Fruit fly (Drosophila melanogaster) whole organism, embryonic: ENCODE measurements around the gene Syt1.

ENCODE experiments used
- B-H1 ChIP-seq: fragments of 200-800 bp; sonication (Bioruptor generic); IDR thresholded peaks from 3 replicates; pipeline ENCODE4 v1.3.6; 2022; ENCODE audit warnings: missing biosample characterization, missing genetic modification characterization
- B-H2 ChIP-seq: fragments of 200-800 bp; sonication (Bioruptor generic); optimal IDR thresholded peaks from 2 replicates; lab custom pipeline; 2018; ENCODE audit warnings: missing biosample characterization, mild to moderate bottlenecking, missing genetic modification characterization
- BEAF-32 ChIP-seq: fragments of 200-800 bp; sonication (Bioruptor generic); optimal IDR thresholded peaks from 3 replicates; lab custom pipeline; 2017; ENCODE audit warnings: missing biosample characterization, missing genetic modification characterization, mild to moderate bottlenecking, moderate library complexity, missing genetic modification reagents
- Bdp1 ChIP-seq: fragments of 200-800 bp; sonication (Bioruptor generic); optimal IDR thresholded peaks from 3 replicates; lab custom pipeline; 2016; ENCODE audit warnings: missing biosample characterization, missing genetic modification characterization
- CG10267 ChIP-seq: fragments of 200-800 bp; sonication (Bioruptor generic); optimal IDR thresholded peaks from 2 replicates; lab custom pipeline; 2018; ENCODE audit warnings: missing biosample characterization, mild to moderate bottlenecking, missing genetic modification characterization, moderate library complexity
- CG11085 ChIP-seq: fragments of 200-800 bp; sonication (Bioruptor generic); IDR thresholded peaks from 2 replicates; pipeline ENCODE4 v1.3.6; 2022; ENCODE audit warnings: missing biosample characterization, missing genetic modification characterization
- CG12769 ChIP-seq: fragments of 200-800 bp; sonication (Bioruptor generic); optimal IDR thresholded peaks from 2 replicates; lab custom pipeline; 2019; ENCODE audit warnings: missing biosample characterization, mild to moderate bottlenecking, missing genetic modification characterization, moderate library complexity
- CG1647 ChIP-seq: fragments of 200-800 bp; sonication (Bioruptor generic); optimal IDR thresholded peaks from 3 replicates; lab custom pipeline; 2016; ENCODE audit warnings: missing biosample characterization, missing genetic modification characterization
- CG17568 ChIP-seq: fragments of 200-800 bp; sonication (Bioruptor generic); optimal IDR thresholded peaks from 2 replicates; lab custom pipeline; 2018; ENCODE audit warnings: missing biosample characterization, mild to moderate bottlenecking, missing genetic modification characterization, moderate library complexity
- CG1832 ChIP-seq: fragments of 200-800 bp; sonication (Bioruptor generic); optimal IDR thresholded peaks from 2 replicates; lab custom pipeline; 2017; ENCODE audit warnings: missing biosample characterization, mild to moderate bottlenecking, missing genetic modification characterization, inconsistent platforms
- CG2116 ChIP-seq: fragments of 200-800 bp; sonication (Bioruptor generic); optimal IDR thresholded peaks from 3 replicates; lab custom pipeline; 2018; ENCODE audit warnings: missing biosample characterization, mild to moderate bottlenecking, missing genetic modification characterization
- CG30403 ChIP-seq: fragments of 200-800 bp; sonication (Bioruptor generic); optimal IDR thresholded peaks from 3 replicates; lab custom pipeline; 2016; ENCODE audit warnings: missing biosample characterization, missing genetic modification characterization
- CG3065 ChIP-seq: fragments of 200-800 bp; sonication (Bioruptor generic); optimal IDR thresholded peaks from 2 replicates; lab custom pipeline; 2016; ENCODE audit warnings: missing biosample characterization, missing genetic modification characterization
- CG8478 ChIP-seq: fragments of >200 bp; optimal IDR thresholded peaks from 2 replicates; lab custom pipeline; 2018
- CG9727 ChIP-seq: fragments of 200-800 bp; sonication (Bioruptor generic); optimal IDR thresholded peaks from 3 replicates; lab custom pipeline; 2017; ENCODE audit warnings: missing biosample characterization, mild to moderate bottlenecking, missing genetic modification characterization
- CG9797 ChIP-seq: fragments of 200-800 bp; sonication (Bioruptor generic); optimal IDR thresholded peaks from 3 replicates; lab custom pipeline; 2018; ENCODE audit warnings: missing biosample characterization, mild to moderate bottlenecking, missing genetic modification characterization
- D ChIP-seq, 2 experiments: fragments of 200-800 bp in 1 of 2; fragments of >200 bp in 1 of 2; sonication (Bioruptor generic) in 1 of 2; optimal IDR thresholded peaks; 2 replicates in 1 of 2; 3 replicates in 1 of 2; lab custom pipeline; 2017; ENCODE audit warnings: mild to moderate bottlenecking in 1 of 2, missing biosample characterization in 1 of 2, missing genetic modification characterization in 1 of 2, missing genetic modification reagents in 1 of 2
- E2f1 ChIP-seq: fragments of 200-800 bp; sonication (Bioruptor generic); IDR thresholded peaks from 2 replicates; pipeline ENCODE4 v1.3.6; 2022; ENCODE audit warnings: missing biosample characterization, missing genetic modification characterization
- E2f2 ChIP-seq: fragments of 200-800 bp; sonication (Bioruptor generic); IDR thresholded peaks from 2 replicates; pipeline ENCODE4 v1.3.6; 2022; ENCODE audit warnings: missing biosample characterization, missing genetic modification characterization
- Elba2 ChIP-seq: fragments of 200-800 bp; sonication (Bioruptor generic); optimal IDR thresholded peaks from 3 replicates; lab custom pipeline; 2016; ENCODE audit warnings: missing biosample characterization, missing genetic modification characterization
- Ets97D ChIP-seq: fragments of 200-800 bp; sonication (Bioruptor generic); optimal IDR thresholded peaks from 3 replicates; lab custom pipeline; 2016; ENCODE audit warnings: missing biosample characterization, missing genetic modification characterization
- Hey ChIP-seq: fragments of 200-800 bp; sonication (Bioruptor generic); optimal IDR thresholded peaks from 3 replicates; lab custom pipeline; 2018; ENCODE audit warnings: missing biosample characterization, mild to moderate bottlenecking, missing genetic modification characterization
- Hmr ChIP-seq: fragments of 200-800 bp; sonication (Bioruptor generic); optimal IDR thresholded peaks from 3 replicates; lab custom pipeline; 2017; ENCODE audit warnings: mild to moderate bottlenecking, missing biosample characterization, missing genetic modification reagents, missing genetic modification characterization
- MTF-1 ChIP-seq: fragments of 200-800 bp; sonication (Bioruptor generic); optimal IDR thresholded peaks from 2 replicates; lab custom pipeline; 2018; ENCODE audit warnings: missing biosample characterization, mild to moderate bottlenecking, missing genetic modification characterization, borderline replicate concordance
- Max ChIP-seq: fragments of 200-800 bp; sonication (Bioruptor generic); optimal IDR thresholded peaks from 2 replicates; lab custom pipeline; 2016; ENCODE audit warnings: missing biosample characterization, mild to moderate bottlenecking, missing genetic modification characterization
- NC2α ChIP-seq: fragments of 200-800 bp; sonication (Bioruptor generic); optimal IDR thresholded peaks from 2 replicates; lab custom pipeline; 2016; ENCODE audit warnings: missing biosample characterization, missing genetic modification characterization
- Poxn ChIP-seq: fragments of 200-800 bp; sonication (Bioruptor generic); IDR thresholded peaks from 2 replicates; pipeline ENCODE4 v1.3.6; 2022; ENCODE audit warnings: missing biosample characterization, missing genetic modification characterization
- Side ChIP-seq: fragments of 200-800 bp; sonication (Bioruptor generic); optimal IDR thresholded peaks from 2 replicates; lab custom pipeline; 2016; ENCODE audit warnings: missing biosample characterization, missing genetic modification characterization
- abd-A ChIP-seq: fragments of 200-800 bp; sonication (Bioruptor generic); optimal IDR thresholded peaks from 3 replicates; lab custom pipeline; 2019; ENCODE audit warnings: missing biosample characterization, mild to moderate bottlenecking, missing genetic modification characterization, moderate library complexity
- aop ChIP-seq: fragments of 200-800 bp; sonication (Bioruptor generic); IDR thresholded peaks from 2 replicates; pipeline ENCODE4 v1.3.6; 2022; ENCODE audit warnings: missing biosample characterization, missing genetic modification characterization
- cad ChIP-seq: fragments of >200 bp; optimal IDR thresholded peaks from 2 replicates; lab custom pipeline; 2017; ENCODE audit warnings: missing biosample characterization, missing genetic modification characterization
- chif ChIP-seq, 2 experiments: fragments of 200-800 bp; sonication (Bioruptor generic); optimal IDR thresholded peaks; 3 replicates each; lab custom pipeline; 2016; ENCODE audit warnings: missing biosample characterization in 2 of 2, missing genetic modification characterization in 2 of 2
- disco-r ChIP-seq: fragments of 200-800 bp; sonication (Bioruptor generic); optimal IDR thresholded peaks from 2 replicates; lab custom pipeline; 2016; ENCODE audit warnings: missing biosample characterization, missing genetic modification characterization
- gcm ChIP-seq: fragments of 200-800 bp; sonication (Bioruptor generic); optimal IDR thresholded peaks from 2 replicates; lab custom pipeline; 2019; ENCODE audit warnings: missing biosample characterization, mild to moderate bottlenecking, missing genetic modification characterization, moderate library complexity
- gcm2 ChIP-seq: fragments of 200-800 bp; sonication (Bioruptor generic); optimal IDR thresholded peaks from 2 replicates; lab custom pipeline; 2016; ENCODE audit warnings: missing biosample characterization, missing genetic modification characterization
- gfzf ChIP-seq: fragments of 200-800 bp; sonication (Bioruptor generic); optimal IDR thresholded peaks from 2 replicates; lab custom pipeline; 2016; ENCODE audit warnings: missing biosample characterization, mild to moderate bottlenecking, missing genetic modification characterization, moderate library complexity
- gsb ChIP-seq: fragments of 200-800 bp; sonication (Bioruptor generic); IDR thresholded peaks from 2 replicates; pipeline ENCODE4 v1.3.6; 2022; ENCODE audit warnings: missing biosample characterization, missing genetic modification characterization
- ind ChIP-seq: fragments of 200-800 bp; sonication (Bioruptor generic); optimal IDR thresholded peaks from 3 replicates; lab custom pipeline; 2016; ENCODE audit warnings: missing biosample characterization, missing genetic modification characterization
- jing ChIP-seq: fragments of 200-800 bp; sonication (Bioruptor generic); optimal IDR thresholded peaks from 2 replicates; lab custom pipeline; 2018; ENCODE audit warnings: missing biosample characterization, mild to moderate bottlenecking, missing genetic modification characterization
- ken ChIP-seq: fragments of 200-800 bp; sonication (Bioruptor generic); IDR thresholded peaks from 3 replicates; pipeline ENCODE4 v1.3.6; 2022; ENCODE audit warnings: missing biosample characterization, missing genetic modification characterization
- pnt ChIP-seq: fragments of 200-800 bp; sonication (Bioruptor generic); optimal IDR thresholded peaks from 3 replicates; lab custom pipeline; 2016; ENCODE audit warnings: missing biosample characterization, missing genetic modification characterization
- row ChIP-seq: fragments of 200-800 bp; sonication (Bioruptor generic); IDR thresholded peaks from 3 replicates; pipeline ENCODE4 v1.3.6; 2022; ENCODE audit warnings: missing biosample characterization, missing genetic modification characterization
- run ChIP-seq: fragments of 200-800 bp; sonication (Bioruptor generic); optimal IDR thresholded peaks from 3 replicates; lab custom pipeline; 2018; ENCODE audit warnings: missing biosample characterization, mild to moderate bottlenecking, missing genetic modification characterization
- sens ChIP-seq: fragments of 200-800 bp; sonication (Bioruptor generic); peaks from one replicate; lab custom pipeline; 2016; ENCODE audit warnings: missing biosample characterization, missing genetic modification characterization
- sna ChIP-seq: fragments of 200-800 bp; sonication (Bioruptor generic); IDR thresholded peaks from 2 replicates; pipeline ENCODE4 v1.3.6; 2022; ENCODE audit warnings: missing biosample characterization, missing genetic modification characterization; ENCODE audit not compliant: partially characterized antibody
- sr ChIP-seq: fragments of 200-800 bp; sonication (Bioruptor generic); IDR thresholded peaks from 3 replicates; pipeline ENCODE4 v1.3.6; 2022; ENCODE audit warnings: missing biosample characterization, missing genetic modification characterization
- trem ChIP-seq: fragments of 200-800 bp; optimal IDR thresholded peaks from 3 replicates; lab custom pipeline; 2019; ENCODE audit warnings: missing biosample characterization, mild to moderate bottlenecking, missing genetic modification characterization, moderate library complexity
- ttk ChIP-seq: fragments of 200-800 bp; sonication (Bioruptor generic); IDR thresholded peaks from 2 replicates; pipeline ENCODE4 v2.1.2; 2022; ENCODE audit warnings: missing biosample characterization, missing genetic modification characterization
- tx ChIP-seq: fragments of 200-800 bp; sonication (Bioruptor generic); optimal IDR thresholded peaks from 2 replicates; lab custom pipeline; 2016; ENCODE audit warnings: missing biosample characterization, missing genetic modification characterization
- vfl ChIP-seq: fragments of 200-800 bp; sonication (Bioruptor generic); optimal IDR thresholded peaks from 2 replicates; lab custom pipeline; 2016; ENCODE audit warnings: missing biosample characterization, missing genetic modification characterization
- vnd ChIP-seq: fragments of 200-800 bp; sonication (Bioruptor generic); IDR thresholded peaks from 3 replicates; pipeline ENCODE4 v1.3.6; 2022; ENCODE audit warnings: missing biosample characterization, missing genetic modification characterization; ENCODE audit not compliant: partially characterized antibody
- vvl ChIP-seq: fragments of 200-800 bp; sonication (Bioruptor generic); IDR thresholded peaks from 2 replicates; pipeline ENCODE4 v1.3.6; 2022; ENCODE audit warnings: missing biosample characterization, missing genetic modification characterization

The Syt1 gene

dm6 chr2L:2734215-2734614 is 65.6 kb downstream of the Syt1 start (continued):
- TF ChIP-seq Ets97D (no peak), CG1647 (GFP tag; lab: Kevin White, UChicago) (no peak), gsb (GFP tag; lab: Robert Waterston, UW) (peak; percentile 35), gcm2 (peak; percentile 2), ind (GFP tag; lab: Kevin White, UChicago) (peak; percentile 40), cad (no peak), CG3065 (GFP tag; lab: Kevin White, UChicago) (no peak), ken (no peak), abd-A (tag; lab: Kevin White, UChicago) (no peak), chif (GFP tag; optimal IDR thresholded peaks at IDR 0.05; lab: Kevin White, UChicago) (peak in 1 of 2 experiments; percentile 4), disco-r (GFP tag; lab: Kevin White, UChicago) (no peak), Hey (no peak), CG12769 (tag; lab: Kevin White, UChicago) (peak; percentile 50), NC2α (no peak), MTF-1 (GFP tag; lab: Kevin White, UChicago) (no peak), E2f2 (peak; percentile 28; the same call in 1 of the 2 replicates), Elba2 (no peak), CG10267 (tag; lab: Kevin White, UChicago) (peak; percentile 1), sna (GFP tag; lab: Robert Waterston, UW) (no peak), D (optimal IDR thresholded peaks at IDR 0.05; lab: Kevin White, UChicago) (no peak), D (GFP tag; optimal IDR thresholded peaks at IDR 0.05; lab: Kevin White, UChicago) (no peak), vvl (GFP tag; lab: Robert Waterston, UW) (peak; percentile 50), B-H1 (GFP tag; lab: Robert Waterston, UW) (no peak), CG1832 (GFP tag; lab: Kevin White, UChicago) (no peak), Side (GFP tag; lab: Kevin White, UChicago) (no peak), CG8478 (lab: Kevin White, UChicago) (no peak), BEAF-32 (GFP tag; lab: Kevin White, UChicago) (no peak), CG17568 (GFP tag; lab: Kevin White, UChicago) (no peak), vnd (GFP tag; lab: Robert Waterston, UW) (no peak), trem (tag; lab: Kevin White, UChicago) (no peak), gcm (GFP tag; lab: Kevin White, UChicago) (no peak), tx (peak; percentile 2), jing (GFP tag; lab: Kevin White, UChicago) (no peak), vfl (GFP tag; lab: Kevin White, UChicago) (peak; percentile 24), Max (GFP tag; lab: Kevin White, UChicago) (no peak), gfzf (no peak), pnt (GFP tag; lab: Kevin White, UChicago) (no peak), CG2116 (GFP tag; lab: Kevin White, UChicago) (no peak), Poxn (GFP tag; lab: Robert Waterston, UW) (0 out of 2 replicates have a peak, but pooled peaks have one; percentile 11), sr (no peak), ttk (GFP tag; lab: Robert Waterston, UW) (no peak), CG9727 (GFP tag; lab: Kevin White, UChicago) (peak; percentile 66), B-H2 (GFP tag; lab: Kevin White, UChicago) (no peak), sens (GFP tag; lab: Kevin White, UChicago) (peak; percentile 88), CG11085 (GFP tag; lab: Robert Waterston, UW) (no peak), E2f1 (no peak), CG30403 (GFP tag; lab: Kevin White, UChicago) (peak; percentile 58), run (tag; lab: Kevin White, UChicago) (no peak), Hmr (GFP tag; lab: Kevin White, UChicago) (peak; percentile 67), row (peak; percentile 68), Bdp1 (peak; percentile 2), CG9797 (GFP tag; lab: Kevin White, UChicago) (no peak), aop (GFP tag; lab: Robert Waterston, UW) (no peak)
